Worm (Caenorhabditis elegans): Measurements from ENCODE around the gene Y39B6A.34.

Y39B6A.34 gene

ce11 chrV:19049140-19050092 is 48.6 kb downstream of the Y39B6A.34 start:
- TF ChIP-seq drap-1 (GFP tag; optimal IDR thresholded peaks at IDR 0.05): no peak
- no peak for TF ChIP-seq hlh-1 (tag; optimal IDR thresholded peaks at IDR 0.05)
- no peak for TF ChIP-seq snpc-4 (tag; optimal IDR thresholded peaks at IDR 0.05)
- no peak for TF ChIP-seq sptf-1 (tag; optimal IDR thresholded peaks at IDR 0.05)
- no peak for TF ChIP-seq mls-2 (tag; optimal IDR thresholded peaks at IDR 0.05)
- TF ChIP-seq pha-4 (tag; optimal IDR thresholded peaks at IDR 0.05): no peak
- TF ChIP-seq mep-1 (tag; optimal IDR thresholded peaks at IDR 0.05): no peak
- TF ChIP-seq bed-3 (GFP tag; optimal IDR thresholded peaks at IDR 0.05): no peak
- no peak for TF ChIP-seq mab-5 (tag; optimal IDR thresholded peaks at IDR 0.05)
- no peak for TF ChIP-seq nhr-12 (tag; optimal IDR thresholded peaks at IDR 0.05)
- no peak for TF ChIP-seq elt-1 (tag; optimal IDR thresholded peaks at IDR 0.05; ENCODE audit: borderline replicate concordance, insufficient read depth)

ce11 chrV:19050438-19050837 is 49.6 kb downstream of the Y39B6A.34 start, which contains the start of gene asp-1:
asp-1 (minus strand) TSS chrV:19050752.
- TF ChIP-seq ztf-11 (tag; optimal IDR thresholded peaks at IDR 0.05): no peak
- no peak for TF ChIP-seq tbx-8 (GFP tag; optimal IDR thresholded peaks at IDR 0.05)
- TF ChIP-seq M03D4.4 (tag; optimal IDR thresholded peaks at IDR 0.05): no peak
- peak; percentile 26 for TF ChIP-seq drap-1 (GFP tag; optimal IDR thresholded peaks at IDR 0.05)
- TF ChIP-seq lin-13 (tag; optimal IDR thresholded peaks at IDR 0.05): no peak
- no peak for TF ChIP-seq mep-1 (tag; optimal IDR thresholded peaks at IDR 0.05)
- TF ChIP-seq ces-1 (GFP tag; optimal IDR thresholded peaks at IDR 0.05): no peak
- TF ChIP-seq blmp-1 (tag; optimal IDR thresholded peaks at IDR 0.05): no peak

- TF ChIP-seq bed-3 (GFP tag; optimal IDR thresholded peaks at IDR 0.05): no peak
- no peak for TF ChIP-seq M03D4.4 (tag; optimal IDR thresholded peaks at IDR 0.05)
- no peak for TF ChIP-seq mab-5 (tag; optimal IDR thresholded peaks at IDR 0.05)
- TF ChIP-seq drap-1 (GFP tag; optimal IDR thresholded peaks at IDR 0.05): no peak
Observed at ce11 chrV:19050888-19051287, 50.1 kb downstream of the Y39B6A.34 start.

DNA sequence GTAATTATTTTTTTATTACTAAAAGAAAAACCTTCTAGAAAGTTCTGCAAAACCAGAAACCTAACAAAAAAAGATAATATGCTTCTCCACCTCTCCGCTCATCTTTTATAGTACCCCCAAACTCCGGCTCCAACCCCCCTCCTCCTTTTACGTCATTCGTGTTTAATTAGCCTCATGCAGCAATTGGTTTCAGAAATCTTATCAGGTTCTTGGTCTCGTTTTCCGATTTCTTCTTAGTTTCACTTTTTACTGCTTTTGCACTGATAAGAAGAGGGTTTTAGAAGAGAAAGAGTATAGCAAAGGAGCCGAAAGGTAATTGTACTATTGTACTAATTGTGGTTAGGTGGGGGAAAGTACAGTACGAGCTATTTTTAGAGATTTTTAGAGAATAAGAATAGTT is 50.6 kb downstream of the Y39B6A.34 start:
- TF ChIP-seq lin-13 (tag; optimal IDR thresholded peaks at IDR 0.05) (no peak), elt-1 (tag; optimal IDR thresholded peaks at IDR 0.05; ENCODE audit: borderline replicate concordance, insufficient read depth) (no peak), mls-2 (tag; optimal IDR thresholded peaks at IDR 0.05) (no peak), lin-32 (GFP tag; optimal IDR thresholded peaks at IDR 0.05) (no peak), nhr-2 (tag; optimal IDR thresholded peaks at IDR 0.05) (no peak), blmp-1 (tag; optimal IDR thresholded peaks at IDR 0.05) (no peak), snpc-4 (tag; optimal IDR thresholded peaks at IDR 0.05) (no peak), flh-1 (GFP tag; optimal IDR thresholded peaks at IDR 0.05) (no peak), tbx-8 (GFP tag; optimal IDR thresholded peaks at IDR 0.05) (no peak), ham-2 (GFP tag; optimal IDR thresholded peaks at IDR 0.05) (no peak), ceh-39 (tag; optimal IDR thresholded peaks at IDR 0.05) (no peak)
